Worm (Caenorhabditis elegans): ENCODE measurements around the gene C08D8.7.

Gene C08D8.7

DNA sequence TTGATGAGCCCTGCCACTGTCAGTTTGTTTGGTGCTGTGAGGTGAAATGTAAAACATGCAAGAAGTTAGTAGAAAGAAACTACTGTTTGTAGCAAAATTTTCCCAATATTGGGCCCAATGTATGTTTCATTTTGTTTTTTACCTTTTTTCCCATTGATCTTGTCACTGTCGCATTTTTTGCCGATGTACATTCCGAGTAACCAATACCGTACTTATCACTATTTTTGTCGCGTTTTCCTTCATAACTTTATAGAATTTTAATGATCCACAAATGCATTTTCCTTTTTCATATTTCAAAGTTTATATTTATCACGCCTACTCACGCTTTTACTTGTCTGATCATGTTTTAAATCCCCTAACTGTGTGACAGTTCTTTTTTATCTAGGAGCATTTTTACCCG, 16.7 kb downstream of the C08D8.7 start:
- TF ChIP-seq unc-62 (GFP tag; optimal IDR thresholded peaks at IDR 0.05) = no peak
- TF ChIP-seq ztf-11 (tag; optimal IDR thresholded peaks at IDR 0.05) = no peak
- TF ChIP-seq nhr-71 (tag; optimal IDR thresholded peaks at IDR 0.05) = no peak
- no peak for TF ChIP-seq pqm-1 (tag; optimal IDR thresholded peaks at IDR 0.05)
- TF ChIP-seq nhr-84 (tag; optimal IDR thresholded peaks at IDR 0.05) = no peak
- TF ChIP-seq hpl-2 (GFP tag; optimal IDR thresholded peaks at IDR 0.05) = no peak
- TF ChIP-seq ceh-82 (tag; optimal IDR thresholded peaks at IDR 0.05) = no peak
- no peak for TF ChIP-seq F16B12.6 (tag; optimal IDR thresholded peaks at IDR 0.05)
- no peak for TF ChIP-seq lin-14 (GFP tag; optimal IDR thresholded peaks at IDR 0.05)
- no peak for TF ChIP-seq efl-1 (optimal IDR thresholded peaks at IDR 0.05)
- no peak for TF ChIP-seq efl-1 (GFP tag; optimal IDR thresholded peaks at IDR 0.05 in 1 of 2)
- no peak for TF ChIP-seq Y116A8C.19 (tag; optimal IDR thresholded peaks at IDR 0.05; ENCODE audit: borderline replicate concordance)
- no peak for TF ChIP-seq ceh-8 (GFP tag; optimal IDR thresholded peaks at IDR 0.05)
- no peak for TF ChIP-seq unc-98 (GFP tag; IDR thresholded peaks at IDR 0.05)
- no peak for TF ChIP-seq lin-13 (GFP tag; optimal IDR thresholded peaks at IDR 0.05)
- TF ChIP-seq zip-4 (GFP tag; optimal IDR thresholded peaks at IDR 0.05) = no peak
- no peak for TF ChIP-seq nhr-11 (tag; optimal IDR thresholded peaks at IDR 0.05)
- no peak for TF ChIP-seq pax-3 (tag; optimal IDR thresholded peaks at IDR 0.05)

DNA sequence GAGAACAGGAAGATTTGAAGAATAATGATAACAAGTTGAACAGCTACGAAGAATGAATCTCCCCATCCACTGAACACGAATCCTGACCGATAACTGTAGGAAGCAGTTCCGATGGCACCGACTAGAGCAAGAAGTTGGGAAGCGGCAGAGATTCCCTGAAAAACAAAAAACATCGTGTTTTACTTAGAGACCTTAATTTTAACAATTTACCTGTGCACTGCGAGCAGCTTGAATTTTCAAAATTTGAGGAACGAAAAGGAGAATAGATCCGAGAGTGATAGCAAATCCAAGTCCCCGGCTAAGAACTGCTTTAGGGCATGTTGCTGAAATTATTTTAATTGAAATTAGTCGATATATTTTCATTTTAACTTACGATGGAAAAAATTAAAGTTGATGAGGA, 17.7 kb downstream of the C08D8.7 start:
- TF ChIP-seq efl-1 (optimal IDR thresholded peaks at IDR 0.05) (no peak), efl-1 (GFP tag; optimal IDR thresholded peaks at IDR 0.05 in 1 of 2) (peak in 1 of 2 experiments; percentile 63), ceh-90 (tag; optimal IDR thresholded peaks at IDR 0.05) (no peak)

DNA sequence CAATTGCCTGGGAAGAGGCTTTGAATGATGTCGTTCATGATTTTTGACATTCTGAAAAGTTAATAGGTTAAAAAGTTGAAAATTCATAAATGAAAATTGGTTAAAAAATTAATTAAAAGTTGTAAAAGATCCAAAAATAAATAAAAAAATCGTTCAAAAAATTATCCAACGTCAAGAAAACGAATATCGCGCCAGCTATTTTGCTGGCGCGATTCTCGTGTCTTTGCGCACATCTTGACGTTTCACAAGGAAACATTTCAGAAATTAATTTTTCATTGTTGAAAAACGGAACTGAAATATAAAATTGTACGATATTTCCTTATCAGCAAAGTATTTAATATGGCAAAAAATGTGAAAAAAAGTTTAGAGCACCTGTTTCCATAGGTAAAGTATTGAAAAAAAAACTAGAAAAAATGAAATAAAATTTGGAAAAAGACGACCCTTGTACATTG, 18.1 kb downstream of the C08D8.7 start, which contains the start of gene mpdu-1:
Gene mpdu-1 (minus strand): TSS at position 51 of the 452 bp plus-strand sequence.
- TF ChIP-seq pag-3 (tag; optimal IDR thresholded peaks at IDR 0.05; ENCODE audit: borderline replicate concordance, insufficient read depth) (no peak), ceh-8 (GFP tag; optimal IDR thresholded peaks at IDR 0.05) (peak; percentile 8), tbx-2 (tag; optimal IDR thresholded peaks at IDR 0.05) (peak; percentile 74), isw-1 (GFP tag; IDR thresholded peaks at IDR 0.05) (no peak), ceh-88 (GFP tag; IDR thresholded peaks at IDR 0.05) (no peak), zip-4 (GFP tag; optimal IDR thresholded peaks at IDR 0.05) (peak; percentile 3), elt-3 (tag; optimal IDR thresholded peaks at IDR 0.05) (peak in 2 of 6 experiments; percentile 32 to 69), mab-9 (GFP tag; IDR thresholded peaks at IDR 0.05) (no peak), ces-1 (GFP tag; optimal IDR thresholded peaks at IDR 0.05) (no peak), nhr-12 (tag; optimal IDR thresholded peaks at IDR 0.05) (no peak), fkh-8 (tag; optimal IDR thresholded peaks at IDR 0.05) (peak; percentile 21), blmp-1 (tag; optimal IDR thresholded peaks at IDR 0.05) (peak; percentile 72), egl-27 (tag; optimal IDR thresholded peaks at IDR 0.05) (no peak), dpl-1 (GFP tag; optimal IDR thresholded peaks at IDR 0.05) (peak; percentile 64 to 81 (median 75)), dsc-1 (tag; optimal IDR thresholded peaks at IDR 0.05) (peak; percentile 71), pqm-1 (tag; optimal IDR thresholded peaks at IDR 0.05) (no peak), lin-13 (GFP tag; optimal IDR thresholded peaks at IDR 0.05) (peak; percentile 24), mef-2 (tag; optimal IDR thresholded peaks at IDR 0.05) (no peak), sup-37 (GFP tag; optimal IDR thresholded peaks at IDR 0.05) (no peak), pax-3 (tag; optimal IDR thresholded peaks at IDR 0.05) (no peak), fkh-4 (tag; optimal IDR thresholded peaks at IDR 0.05; ENCODE audit: borderline replicate concordance) (no peak), C34B4.2 (tag; optimal IDR thresholded peaks at IDR 0.05) (no peak), lsy-2 (tag; optimal IDR thresholded peaks at IDR 0.05) (peak; percentile 82 to 83), hlh-4 (tag; optimal IDR thresholded peaks at IDR 0.05) (no peak), elt-2 (tag; optimal IDR thresholded peaks at IDR 0.05) (peak; percentile 77), lin-15B (tag; optimal IDR thresholded peaks at IDR 0.05) (peak; percentile 8), unc-98 (GFP tag; IDR thresholded peaks at IDR 0.05) (no peak), aly-2 (tag; optimal IDR thresholded peaks at IDR 0.05) (no peak), lin-14 (GFP tag; optimal IDR thresholded peaks at IDR 0.05) (no peak), ceh-82 (tag; optimal IDR thresholded peaks at IDR 0.05) (peak; percentile 53 to 83 (median 58)), lin-39 (tag; optimal IDR thresholded peaks at IDR 0.05) (peak; percentile 61), jun-1 (tag; optimal IDR thresholded peaks at IDR 0.05) (no peak), ets-5 (GFP tag; IDR thresholded peaks at IDR 0.05) (no peak), xbp-1 (tag; optimal IDR thresholded peaks at IDR 0.05) (peak; percentile 85), nhr-47 (tag; optimal IDR thresholded peaks at IDR 0.05) (peak; percentile 76), nhr-84 (tag; optimal IDR thresholded peaks at IDR 0.05) (no peak), hlh-17 (GFP tag; optimal IDR thresholded peaks at IDR 0.05; ENCODE audit: borderline replicate concordance) (no peak)

All from whole organism, L1 larva.